Fruit fly (Drosophila melanogaster) whole organism, wandering third instar larva: ENCODE data around the gene CG11417.

ENCODE experiments used
- CG32264 ChIP-seq: fragments of 200-800 bp; sonication (Bioruptor generic); optimal IDR thresholded peaks from 2 replicates; lab custom pipeline; 2016; ENCODE audit warnings: missing biosample characterization, missing genetic modification characterization

Gene CG11417

DNA sequence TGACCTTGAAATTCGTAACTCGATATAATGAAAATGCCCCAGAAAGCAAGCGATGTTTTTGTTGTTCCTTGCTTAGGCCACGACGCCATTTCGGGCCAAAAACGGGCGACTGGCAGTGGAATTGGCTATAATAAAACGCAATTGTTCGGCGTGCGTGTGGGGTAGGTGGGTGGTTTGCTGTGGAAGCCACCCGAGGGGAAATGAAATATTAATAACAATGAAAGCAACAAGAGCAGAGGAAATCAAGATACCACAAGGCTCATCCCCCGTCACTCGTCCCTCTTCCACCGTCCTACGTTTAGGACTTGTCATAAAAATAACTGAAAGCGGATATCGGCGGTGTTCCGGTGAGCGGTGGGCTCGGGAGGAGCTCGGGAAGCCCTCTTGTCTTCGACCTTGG, 52.0 kb downstream of the CG11417 start:
- TF ChIP-seq CG32264 (GFP tag; lab: Kevin White, UChicago), result no peak
